Fruit fly (Drosophila melanogaster): ENCODE results near the gene CG3984.

The CG3984 gene

DNA sequence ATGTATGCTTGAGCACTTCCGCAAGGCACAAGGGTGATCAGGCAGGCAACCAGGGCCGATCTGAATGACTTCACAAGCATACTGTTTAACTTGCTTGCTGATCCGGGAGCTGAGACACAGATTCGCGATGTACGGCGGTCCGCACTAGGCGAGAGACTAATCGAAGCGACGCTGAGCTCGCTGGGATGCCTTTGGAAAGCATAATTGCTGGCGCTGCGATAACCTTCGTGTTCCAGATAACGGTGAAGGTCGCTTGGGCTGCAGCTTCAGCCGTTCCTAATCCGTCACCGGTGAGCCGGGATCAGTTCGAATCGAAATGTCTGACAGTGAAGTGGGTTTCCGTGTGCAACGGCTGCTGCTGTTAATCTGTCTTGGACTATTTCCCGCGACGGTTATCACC lies at the start of gene CG3984, which contains the start of gene CG6912:
TSS of gene CG3984 (plus strand) at position 303 of the 400 bp plus-strand sequence.
TSS of gene CG6912 (minus strand) at position 159 of the 400 bp plus-strand sequence.
- peak; percentile 86 for TF ChIP-seq noc (tag; optimal IDR thresholded peaks at IDR 0.05)

DNA sequence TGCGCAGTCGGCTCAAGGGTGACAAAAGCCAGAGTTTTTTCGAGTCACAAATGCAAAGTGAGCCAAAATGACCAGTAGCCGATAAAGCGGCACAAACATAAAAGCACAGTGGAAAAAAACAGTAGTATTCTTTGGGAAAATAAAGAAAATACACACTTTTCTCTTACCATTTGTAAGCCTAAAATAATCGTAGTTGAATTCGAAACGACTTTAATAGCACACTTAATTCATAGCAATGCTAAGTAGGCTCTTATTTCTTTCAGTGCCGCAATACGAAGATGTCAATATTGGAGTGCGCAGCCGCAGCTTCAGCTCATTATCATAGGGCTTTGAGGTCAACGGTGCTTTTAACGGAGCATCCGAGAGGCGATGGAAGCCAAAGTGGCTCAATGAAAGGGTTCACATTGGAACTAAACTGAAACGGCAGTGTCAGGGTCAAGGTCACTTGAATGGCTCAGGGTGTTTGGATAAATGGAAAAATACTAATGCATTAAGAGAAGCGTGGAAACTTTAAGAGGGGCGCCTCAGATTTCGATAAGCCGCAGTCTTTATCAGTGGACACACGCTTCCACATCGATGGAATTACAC lies 49.2 kb upstream of the CG3984 start:
- peak; percentile 40 for TF ChIP-seq noc (tag; optimal IDR thresholded peaks at IDR 0.05)

DNA sequence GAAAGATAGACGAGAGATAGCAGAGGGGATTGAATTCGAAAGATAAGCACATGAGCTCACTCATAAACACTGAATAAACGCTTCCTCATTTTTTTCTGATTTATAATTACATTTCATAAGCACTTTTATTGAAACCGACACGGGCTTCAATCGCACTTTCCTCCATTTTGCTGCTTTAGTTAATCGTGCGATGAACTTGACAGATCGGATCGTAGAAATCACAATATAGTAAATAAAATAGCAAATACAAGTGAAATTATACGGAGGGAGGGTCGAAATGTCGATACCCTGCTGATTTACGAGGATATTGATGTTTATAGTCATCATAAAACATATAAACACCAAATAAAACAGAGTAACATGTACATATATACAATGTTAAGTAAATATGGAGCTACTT lies 48.7 kb upstream of the CG3984 start:
- no peak for TF ChIP-seq noc (tag; optimal IDR thresholded peaks at IDR 0.05)

DNA sequence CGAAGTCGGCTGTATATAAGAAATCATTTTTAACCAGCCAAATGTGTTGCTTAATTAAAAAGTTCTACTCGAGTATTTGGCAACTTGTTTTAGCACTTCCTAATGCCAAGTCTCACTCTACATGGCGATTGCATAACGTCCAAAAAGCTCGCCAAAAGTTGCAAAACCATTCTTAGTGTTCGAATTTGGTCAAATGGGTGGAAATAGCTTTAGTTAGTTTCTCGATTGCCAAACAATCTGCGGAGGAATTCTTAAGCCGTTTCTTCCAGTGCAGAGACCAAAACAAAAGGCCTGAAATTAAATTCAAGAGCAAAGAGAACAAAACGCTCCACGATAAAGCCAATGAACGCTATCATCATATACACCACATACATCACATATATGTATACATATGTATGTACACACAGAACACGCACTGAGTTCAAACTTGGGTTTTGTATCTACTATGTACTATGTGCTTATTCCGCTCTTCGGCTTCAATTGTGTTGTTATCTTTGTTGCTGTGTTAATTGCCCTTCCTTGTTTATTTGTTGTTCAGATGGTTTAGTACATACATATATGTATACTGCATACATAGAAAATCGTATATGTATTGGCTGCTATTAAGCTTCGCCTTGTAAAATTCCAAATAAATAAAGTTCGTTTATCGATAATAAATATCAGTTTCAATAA lies 47.6 kb upstream of the CG3984 start:
- no peak for TF ChIP-seq noc (tag; optimal IDR thresholded peaks at IDR 0.05)

DNA sequence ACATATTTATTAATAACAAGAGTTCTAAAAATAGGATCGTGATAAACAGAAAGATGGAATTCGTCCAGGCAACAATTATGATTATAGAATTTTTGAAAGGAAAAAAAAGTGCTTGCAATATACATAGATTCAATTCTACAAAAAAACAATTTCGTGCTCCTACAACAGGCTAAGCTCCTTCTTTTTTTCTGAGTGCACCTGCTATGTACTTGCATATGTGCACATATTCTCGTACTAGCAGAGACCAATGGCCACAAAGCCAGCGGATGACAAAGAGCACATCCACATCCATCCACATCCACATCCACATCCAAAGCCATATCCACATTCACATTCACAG lies 47.1 kb upstream of the CG3984 start:
- no peak for TF ChIP-seq noc (tag; optimal IDR thresholded peaks at IDR 0.05)

DNA sequence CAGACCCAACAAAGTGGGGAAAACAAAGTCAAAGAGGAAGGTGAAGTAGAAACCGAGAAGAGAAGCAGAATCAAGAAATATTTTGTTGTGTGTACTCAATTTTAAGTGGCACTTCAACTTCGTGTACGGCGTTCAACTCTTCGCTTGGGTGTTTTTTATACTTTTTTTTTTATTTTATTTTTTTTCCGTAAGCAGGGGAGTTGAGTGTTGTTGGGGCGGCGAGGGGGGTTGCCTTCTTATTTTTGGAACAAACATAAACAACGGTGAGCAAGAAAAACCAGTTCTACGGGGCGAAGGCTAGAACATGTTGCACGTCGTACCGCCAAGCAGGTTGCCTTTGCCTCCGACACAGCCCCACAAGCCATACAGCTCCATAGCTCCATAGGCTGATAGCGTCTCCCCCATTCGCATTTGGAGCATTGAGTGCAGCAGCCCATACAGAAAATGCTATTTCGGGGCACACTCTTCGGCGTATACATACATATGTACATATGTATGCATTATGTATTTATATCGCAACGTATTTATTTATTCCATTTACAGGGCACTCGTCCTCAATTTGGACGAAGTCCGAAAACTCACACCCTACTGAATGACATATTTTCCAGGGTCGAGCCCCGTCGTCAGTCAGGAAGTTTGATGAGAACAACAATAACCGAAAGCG lies 45.1 kb upstream of the CG3984 start:
- TF ChIP-seq noc (tag; optimal IDR thresholded peaks at IDR 0.05), result no peak

DNA sequence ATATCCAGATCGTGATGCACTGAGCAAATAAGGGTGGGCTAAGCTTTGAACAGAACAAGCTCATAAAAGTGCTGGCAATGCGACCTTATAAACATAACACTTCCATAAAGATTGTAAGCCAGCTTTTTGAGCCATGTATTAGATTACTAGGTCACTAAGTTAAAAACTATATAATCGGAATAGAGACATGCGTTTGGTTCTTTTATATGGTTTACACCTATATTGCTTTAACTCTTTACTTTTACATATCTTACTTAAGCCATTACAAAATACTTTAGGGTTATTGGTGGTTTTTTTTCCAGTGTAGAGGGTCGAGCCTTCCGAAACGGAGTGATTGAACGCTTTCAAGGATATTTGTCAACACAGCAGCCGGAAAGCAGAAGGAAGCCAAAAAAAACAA lies 44.6 kb upstream of the CG3984 start:
- TF ChIP-seq noc (tag; optimal IDR thresholded peaks at IDR 0.05), result no peak

DNA sequence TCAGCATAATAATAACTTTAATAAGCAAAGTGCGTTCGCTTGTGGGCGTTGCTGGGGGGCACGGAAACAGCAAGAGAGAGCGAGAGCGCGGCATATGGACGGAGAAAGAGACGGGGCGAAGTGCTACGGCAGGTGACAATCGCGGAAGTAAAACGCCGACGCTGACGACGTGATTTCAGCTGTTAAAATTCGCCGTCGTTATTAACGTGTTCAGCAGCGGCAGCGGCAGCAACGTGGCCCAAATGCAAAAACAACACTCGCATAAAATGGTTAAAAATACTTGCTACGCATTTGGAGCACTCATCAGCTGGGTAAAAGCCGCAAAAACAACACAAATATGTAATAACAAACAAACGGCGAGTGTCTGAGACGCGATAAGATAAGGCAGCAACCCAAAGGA lies 44.2 kb upstream of the CG3984 start:
- TF ChIP-seq noc (tag; optimal IDR thresholded peaks at IDR 0.05), result no peak

DNA sequence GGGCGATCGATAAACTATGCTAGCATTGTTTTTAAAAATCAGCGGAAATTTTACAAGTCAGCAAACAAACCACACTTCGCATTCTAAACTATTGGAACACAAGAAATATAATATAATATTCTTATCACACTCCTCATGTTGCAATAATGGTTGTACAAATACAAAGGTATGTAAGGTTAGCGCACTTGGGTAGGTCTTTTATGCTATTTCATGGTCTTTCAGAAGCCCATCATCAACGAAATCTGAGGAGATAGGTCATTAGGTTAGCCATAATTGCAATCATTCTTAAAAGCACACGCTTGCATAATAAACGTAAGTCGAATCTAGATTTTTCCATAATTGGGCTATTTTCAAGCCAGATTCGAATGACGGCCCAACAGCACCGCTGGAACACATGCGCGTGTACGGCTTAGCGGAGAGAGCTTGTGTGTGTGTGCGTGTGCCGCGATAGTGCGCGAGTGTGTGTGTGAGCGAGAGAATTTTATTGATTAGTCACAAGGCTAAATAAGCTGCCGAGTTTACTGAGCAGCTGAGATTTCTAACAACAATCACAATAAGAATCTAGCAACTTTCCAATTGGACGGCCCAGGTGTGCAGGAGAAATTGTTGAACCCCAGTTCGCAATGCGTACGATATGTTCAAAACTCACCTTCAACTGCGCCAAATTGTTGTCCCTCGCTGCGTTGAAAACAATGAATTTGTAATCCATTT lies 42.6 kb upstream of the CG3984 start:
- peak; percentile 40 for TF ChIP-seq noc (tag; optimal IDR thresholded peaks at IDR 0.05)

DNA sequence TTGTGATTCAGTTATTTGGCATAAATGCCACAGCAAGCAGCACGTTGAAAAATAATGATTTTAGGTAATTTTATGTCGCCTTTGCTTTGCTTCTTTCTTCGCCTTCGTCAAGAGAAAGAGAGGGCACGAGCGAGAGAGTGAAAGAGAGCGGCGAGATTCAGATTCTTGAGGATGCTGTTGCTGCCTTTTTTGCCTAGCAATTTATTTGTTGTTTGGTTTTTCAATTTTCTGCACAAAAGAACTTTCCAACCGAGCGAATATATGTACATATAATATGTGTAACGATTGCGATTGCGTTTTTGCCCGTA lies 42.1 kb upstream of the CG3984 start:
- TF ChIP-seq noc (tag; optimal IDR thresholded peaks at IDR 0.05), result no peak

DNA sequence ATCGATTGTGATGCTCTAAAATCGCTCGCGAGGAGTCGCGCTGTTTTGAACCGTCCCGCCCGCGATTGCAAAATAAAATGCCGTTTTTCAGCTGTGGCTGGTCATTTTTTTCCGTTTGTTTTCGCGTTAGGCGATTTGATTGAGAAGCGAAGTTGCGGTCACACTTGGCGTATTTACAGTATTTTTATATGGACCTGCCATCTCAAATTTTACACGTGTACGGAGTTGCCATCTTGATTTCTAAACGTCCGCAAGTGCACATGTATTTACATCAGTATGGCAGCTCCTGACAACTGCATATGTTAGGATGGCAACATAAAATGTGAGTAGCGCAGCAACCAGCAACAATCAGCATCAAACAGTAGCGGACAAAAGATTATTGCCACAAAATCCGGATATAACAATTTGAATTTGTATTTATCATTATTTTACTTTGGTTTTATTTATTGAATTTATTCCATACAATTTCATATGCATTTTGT lies 41.4 kb upstream of the CG3984 start, which contains the start of gene CG6966:
TSS of gene CG6966 (minus strand) at position 82 of the 482 bp plus-strand sequence.
- peak; percentile 63 for TF ChIP-seq noc (tag; optimal IDR thresholded peaks at IDR 0.05)

DNA sequence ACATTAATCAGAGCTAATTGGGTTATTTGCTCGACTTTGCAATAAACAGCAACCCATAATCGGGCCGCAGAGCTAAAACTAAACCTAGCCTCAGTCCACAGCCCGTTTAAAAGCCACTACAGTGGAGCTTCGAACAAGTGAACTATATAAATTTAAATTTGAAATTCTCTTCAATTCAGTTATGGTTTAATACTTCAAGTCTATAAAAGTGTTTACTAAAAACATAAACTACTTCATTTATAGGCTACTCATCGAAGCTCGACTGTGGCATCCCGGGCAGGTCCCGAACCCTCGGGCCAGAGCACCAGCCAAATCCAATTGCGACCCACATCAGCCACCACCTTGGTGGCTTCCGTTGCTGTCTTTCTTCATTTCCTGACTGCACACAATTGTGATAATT lies 26.8 kb upstream of the CG3984 start:
- TF ChIP-seq noc (tag; optimal IDR thresholded peaks at IDR 0.05), result no peak

DNA sequence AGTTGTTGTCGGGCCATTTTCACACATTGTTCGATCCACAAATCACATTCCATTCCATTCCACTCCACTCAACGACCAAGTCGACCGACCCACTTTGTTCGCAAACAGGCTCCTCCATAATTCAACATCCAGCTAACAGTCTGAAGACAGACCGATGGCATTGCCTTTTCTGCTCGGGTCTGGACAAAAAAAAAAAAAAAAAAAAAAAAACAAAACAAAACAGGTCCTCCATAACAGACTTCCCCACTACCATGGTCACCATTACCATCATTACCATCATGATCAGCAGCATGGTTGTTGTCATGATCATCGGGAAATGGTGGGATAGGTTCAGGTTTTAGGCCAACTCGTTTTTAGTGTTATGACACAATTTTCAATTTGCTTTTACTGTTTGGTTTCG lies 24.7 kb upstream of the CG3984 start:
- no peak for TF ChIP-seq noc (tag; optimal IDR thresholded peaks at IDR 0.05)

DNA sequence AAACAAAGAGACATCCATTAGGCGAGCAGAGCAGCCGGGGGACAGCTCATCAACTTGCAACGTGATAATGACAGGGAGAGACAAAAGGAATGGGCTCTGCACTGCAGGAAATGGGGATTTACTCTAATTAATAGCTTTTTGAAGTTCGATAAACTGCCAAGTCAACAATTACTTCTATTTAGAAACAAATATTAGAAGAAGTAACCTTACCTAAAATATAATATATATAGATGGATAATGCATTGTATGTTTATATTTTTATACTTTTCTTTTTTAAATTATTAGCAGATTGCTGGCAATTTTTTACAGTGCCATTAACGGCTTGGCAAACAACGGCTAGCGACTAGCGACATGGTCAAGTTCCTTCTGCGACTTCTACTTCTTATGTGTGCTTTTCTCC lies 23.4 kb upstream of the CG3984 start:
- TF ChIP-seq noc (tag; optimal IDR thresholded peaks at IDR 0.05), result no peak

DNA sequence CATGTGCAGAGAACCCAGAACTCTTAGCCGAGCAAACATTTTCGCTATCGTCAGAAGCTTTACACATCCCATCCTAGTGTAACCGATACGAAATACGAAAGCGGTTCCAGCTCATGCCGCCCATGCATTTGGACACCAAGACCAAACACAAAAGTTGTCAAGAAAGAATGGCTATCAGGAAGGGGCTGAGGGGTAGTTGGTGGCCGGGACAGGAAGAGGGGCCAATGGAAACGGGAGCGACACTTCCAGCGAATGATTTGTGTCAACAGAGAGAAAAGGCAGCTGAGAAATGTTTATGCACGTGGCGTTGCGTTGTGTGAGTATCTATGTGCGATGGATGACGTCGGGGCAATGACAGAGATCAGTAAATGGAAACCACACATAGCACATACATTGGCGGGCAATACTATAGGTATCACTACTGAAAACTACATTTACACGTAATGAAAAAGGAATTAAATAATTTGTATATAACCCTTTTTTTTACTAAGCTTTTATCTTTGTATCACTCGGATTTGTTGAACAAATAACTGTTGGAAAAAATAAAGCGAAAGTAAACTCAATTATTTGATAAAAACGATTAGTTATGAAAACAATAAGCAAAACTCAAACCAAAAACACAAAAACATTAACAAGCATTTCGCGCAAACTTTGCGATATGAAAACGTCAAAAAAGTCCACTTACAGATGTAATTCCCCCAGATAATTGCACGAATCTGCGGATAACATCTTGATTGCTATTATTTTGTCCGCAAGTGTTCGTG lies 22.3 kb upstream of the CG3984 start:
- no peak for TF ChIP-seq noc (tag; optimal IDR thresholded peaks at IDR 0.05)

DNA sequence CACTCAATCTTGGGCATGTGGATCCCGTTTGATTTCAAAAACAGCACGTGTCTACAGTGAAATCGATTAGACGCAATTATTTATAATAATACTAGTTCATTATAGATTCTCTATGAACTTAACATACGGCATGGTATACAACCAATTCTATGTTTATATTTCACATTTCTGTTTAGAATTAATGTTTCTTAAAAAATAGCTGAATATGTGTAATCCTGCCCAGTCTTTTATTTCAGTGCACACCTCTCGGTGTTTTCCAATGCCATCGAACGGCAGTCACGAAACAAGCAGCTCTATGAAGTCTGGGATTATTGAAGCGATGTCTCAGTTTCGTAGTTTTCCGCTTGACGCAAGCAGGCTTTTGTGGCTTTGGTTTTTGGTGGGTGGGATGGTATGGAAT lies 19.2 kb upstream of the CG3984 start:
- no peak for TF ChIP-seq noc (tag; optimal IDR thresholded peaks at IDR 0.05)

All from whole organism, larva.